Worm (Caenorhabditis elegans) whole organism, young adult: ENCODE results near the gene arx-6.

ENCODE experiments used
- F23B12.7 ChIP-seq: sonication (generic microtip); optimal IDR thresholded peaks from 2 replicates; lab custom pipeline; 2017; ENCODE audit warnings: missing genetic modification characterization, mild to moderate bottlenecking, missing compliant biosample characterization, antibody characterized with exemption, moderate library complexity; ENCODE audit not compliant: insufficient read depth
- F33H1.4 ChIP-seq: fragments of 200-800 bp; sonication (Bioruptor generic); IDR thresholded peaks from 2 replicates; pipeline ENCODE4 v1.3.6; 2022; ENCODE audit warnings: missing genetic modification reagents, missing genetic modification characterization, missing compliant biosample characterization
- F37B4.10 ChIP-seq: fragments of 200-800 bp; sonication (Bioruptor generic); IDR thresholded peaks from 2 replicates; pipeline ENCODE4 v1.3.6; 2022; ENCODE audit warnings: missing genetic modification characterization, missing compliant biosample characterization
- Y53F4B.3 ChIP-seq: fragments of 200-800 bp; sonication (Bioruptor generic); IDR thresholded peaks from 2 replicates; pipeline ENCODE4 v1.3.6; 2022; ENCODE audit warnings: missing genetic modification reagents, missing genetic modification characterization, missing compliant biosample characterization
- Y79H2A.3 ChIP-seq: fragments of 200-800 bp; sonication (Bioruptor generic); conservative IDR thresholded peaks from 2 replicates; pipeline ENCODE4 v1.3.6; 2022; ENCODE audit warnings: missing genetic modification reagents, missing genetic modification characterization, missing compliant biosample characterization
- ZK185.1 ChIP-seq: sonication (generic microtip); optimal IDR thresholded peaks from 2 replicates; lab custom pipeline; 2016; ENCODE audit warnings: mild to moderate bottlenecking, missing genetic modification characterization, missing compliant biosample characterization; ENCODE audit not compliant: poor library complexity, severe bottlenecking
- ama-1 ChIP-seq, 3 experiments: fragments of 150-350 bp in 1 of 3; sonication (generic microtip) in 2 of 3; optimal IDR thresholded peaks; 2 replicates each; lab custom pipeline; 2014 to 2018; ENCODE audit warnings: missing biosample characterization in 2 of 3, missing genetic modification characterization in 2 of 3, missing genetic modification reagents in 2 of 3
- athp-1 ChIP-seq: sonication (generic microtip); optimal IDR thresholded peaks from 2 replicates; lab custom pipeline; 2017; ENCODE audit warnings: mild to moderate bottlenecking, missing genetic modification characterization, missing compliant biosample characterization
- attf-5 ChIP-seq: fragments of 200-800 bp; sonication (Bioruptor generic); optimal IDR thresholded peaks from 2 replicates; lab custom pipeline; 2018; ENCODE audit warnings: mild to moderate bottlenecking, missing genetic modification characterization, missing compliant biosample characterization
- bed-1 ChIP-seq: fragments of 200-800 bp; sonication (Bioruptor generic); IDR thresholded peaks from 2 replicates; pipeline ENCODE4 v1.3.6; 2022; ENCODE audit warnings: missing genetic modification reagents, missing genetic modification characterization, missing compliant biosample characterization
- cebp-1 ChIP-seq, 2 experiments: fragments of 200-800 bp in 1 of 2; sonication (Bioruptor generic) in 1 of 2; sonication (generic microtip) in 1 of 2; IDR thresholded peaks in 1 of 2; optimal IDR thresholded peaks in 1 of 2; 2 replicates each; pipeline versions ENCODE4 v1.3.6 to Lab custom; 2017 to 2022; ENCODE audit warnings: missing compliant biosample characterization in 2 of 2, missing genetic modification characterization in 2 of 2, mild to moderate bottlenecking in 1 of 2, missing genetic modification reagents in 1 of 2, moderate library complexity in 1 of 2
- cebp-2 ChIP-seq: fragments of 200-800 bp; sonication (Bioruptor generic); IDR thresholded peaks from 2 replicates; pipeline ENCODE4 v1.3.6; 2022; ENCODE audit warnings: missing genetic modification characterization, missing compliant biosample characterization
- ceh-27 ChIP-seq: fragments of 200-800 bp; sonication (Bioruptor generic); optimal IDR thresholded peaks from 2 replicates; lab custom pipeline; 2018; ENCODE audit warnings: mild to moderate bottlenecking, missing genetic modification characterization, moderate library complexity, missing compliant biosample characterization
- ceh-40 ChIP-seq: fragments of 200-800 bp; sonication (Bioruptor generic); IDR thresholded peaks from 2 replicates; pipeline ENCODE4 v1.3.6; 2022; ENCODE audit warnings: missing genetic modification characterization, missing compliant biosample characterization
- chd-7 ChIP-seq: sonication (generic microtip); optimal IDR thresholded peaks from 2 replicates; lab custom pipeline; 2016; ENCODE audit warnings: mild to moderate bottlenecking, missing genetic modification characterization, moderate library complexity, missing compliant biosample characterization
- dox-1 ChIP-seq: fragments of 200-800 bp; sonication (Bioruptor generic); IDR thresholded peaks from 2 replicates; pipeline ENCODE4 v1.3.6; 2022; ENCODE audit warnings: missing genetic modification reagents, missing genetic modification characterization, missing compliant biosample characterization
- dpff-1 ChIP-seq: sonication (generic microtip); optimal IDR thresholded peaks from 2 replicates; lab custom pipeline; 2017; ENCODE audit warnings: mild to moderate bottlenecking, missing genetic modification characterization, missing compliant biosample characterization
- dpl-1 ChIP-seq: fragments of 150-350 bp; optimal IDR thresholded peaks from 2 replicates; lab custom pipeline; 2014; ENCODE audit warnings: missing biosample characterization, missing genetic modification reagents, missing genetic modification characterization
- efl-1 ChIP-seq: fragments of 150-350 bp; optimal IDR thresholded peaks from 2 replicates; lab custom pipeline; 2014; ENCODE audit warnings: missing biosample characterization, missing genetic modification reagents, missing genetic modification characterization
- egrh-3 ChIP-seq: fragments of 200-800 bp; sonication (Bioruptor generic); IDR thresholded peaks from 2 replicates; pipeline ENCODE4 v1.3.6; 2022; ENCODE audit warnings: missing genetic modification reagents, missing genetic modification characterization, missing compliant biosample characterization
- ekl-4 ChIP-seq: fragments of 200-800 bp; sonication (Bioruptor generic); IDR thresholded peaks from 2 replicates; pipeline ENCODE4 v1.3.6; 2022; ENCODE audit warnings: missing genetic modification reagents, missing genetic modification characterization, missing compliant biosample characterization
- hlh-12 ChIP-seq: sonication (generic microtip); optimal IDR thresholded peaks from 2 replicates; lab custom pipeline; 2016; ENCODE audit warnings: missing genetic modification characterization, missing compliant biosample characterization
- let-526 ChIP-seq: fragments of 200-800 bp; sonication (Bioruptor generic); IDR thresholded peaks from 2 replicates; pipeline ENCODE4 v1.3.6; 2022; ENCODE audit warnings: missing genetic modification reagents, missing genetic modification characterization, missing compliant biosample characterization
- let-607 ChIP-seq, 2 experiments: fragments of 200-800 bp in 1 of 2; sonication (Bioruptor generic) in 1 of 2; sonication (generic microtip) in 1 of 2; optimal IDR thresholded peaks; 2 replicates each; lab custom pipeline; 2016 to 2018; ENCODE audit warnings: mild to moderate bottlenecking in 2 of 2, missing compliant biosample characterization in 2 of 2, missing genetic modification characterization in 2 of 2, moderate library complexity in 2 of 2, missing genotype in 1 of 2
- lin-35 ChIP-seq, 3 experiments: fragments of 150-350 bp in 2 of 3; sonication (generic microtip) in 1 of 3; optimal IDR thresholded peaks; 2 replicates each; lab custom pipeline; 2014 to 2018; ENCODE audit warnings: missing biosample characterization in 3 of 3, missing genetic modification characterization in 3 of 3, missing genetic modification reagents in 3 of 3
- lin-40 ChIP-seq: sonication (generic microtip); optimal IDR thresholded peaks from 2 replicates; lab custom pipeline; 2016; ENCODE audit warnings: missing genetic modification characterization, mild to moderate bottlenecking, missing compliant biosample characterization, missing genotype, missing genetic modification reagents
- lin-54 ChIP-seq: fragments of 200-800 bp; sonication (Bioruptor generic); optimal IDR thresholded peaks from 2 replicates; lab custom pipeline; 2018; ENCODE audit warnings: mild to moderate bottlenecking, missing genetic modification characterization, missing compliant biosample characterization
- lsl-1 ChIP-seq: fragments of 200-800 bp; sonication (Bioruptor generic); optimal IDR thresholded peaks from 2 replicates; lab custom pipeline; 2018; ENCODE audit warnings: mild to moderate bottlenecking, missing genetic modification characterization, moderate library complexity, missing compliant biosample characterization
- madf-3 ChIP-seq: fragments of 200-800 bp; sonication (Bioruptor generic); IDR thresholded peaks from 2 replicates; pipeline ENCODE4 v1.3.6; 2022; ENCODE audit warnings: missing genetic modification reagents, missing genetic modification characterization, missing compliant biosample characterization
- madf-8 ChIP-seq: fragments of 200-800 bp; sonication (Bioruptor generic); conservative IDR thresholded peaks from 2 replicates; pipeline ENCODE4 v1.3.6; 2022; ENCODE audit warnings: missing genetic modification reagents, missing genetic modification characterization, missing compliant biosample characterization
- mes-4 ChIP-seq: sonication (generic microtip); optimal IDR thresholded peaks from 2 replicates; lab custom pipeline; 2016; ENCODE audit warnings: missing genotype, missing genetic modification characterization, missing compliant biosample characterization
- nfyb-1 ChIP-seq: fragments of 200-800 bp; sonication (Bioruptor generic); IDR thresholded peaks from 2 replicates; pipeline ENCODE4 v1.3.6; 2022; ENCODE audit warnings: missing genetic modification reagents, missing genetic modification characterization, missing compliant biosample characterization
- nhr-120 ChIP-seq: fragments of 200-800 bp; sonication (Bioruptor generic); IDR thresholded peaks from 2 replicates; pipeline ENCODE4 v1.3.6; 2022; ENCODE audit warnings: missing genetic modification characterization, missing compliant biosample characterization
- nhr-27 ChIP-seq: fragments of 200-800 bp; sonication (Bioruptor generic); optimal IDR thresholded peaks from 2 replicates; lab custom pipeline; 2018; ENCODE audit warnings: mild to moderate bottlenecking, missing genetic modification characterization, moderate library complexity, missing compliant biosample characterization
- rcor-1 ChIP-seq: fragments of 200-800 bp; sonication (Bioruptor generic); IDR thresholded peaks from 2 replicates; pipeline ENCODE4 v1.3.6; 2022; ENCODE audit warnings: missing genetic modification reagents, missing genetic modification characterization, missing compliant biosample characterization
- rec-8 ChIP-seq, 2 experiments: sonication (generic microtip); optimal IDR thresholded peaks; 2 replicates each; lab custom pipeline; 2016; ENCODE audit warnings: mild to moderate bottlenecking in 2 of 2, missing genetic modification characterization in 2 of 2, missing genetic modification reagents in 2 of 2, missing genotype in 2 of 2, missing biosample characterization in 1 of 2, missing compliant biosample characterization in 1 of 2, moderate library complexity in 1 of 2
- rpc-1 ChIP-seq, 2 experiments: fragments of 150-350 bp in 1 of 2; sonication (generic microtip) in 1 of 2; optimal IDR thresholded peaks; 2 replicates each; lab custom pipeline; 2014 to 2018; ENCODE audit warnings: missing biosample characterization in 1 of 2, missing genetic modification characterization in 1 of 2, missing genetic modification reagents in 1 of 2, missing genotype in 1 of 2
- sptf-2 ChIP-seq: fragments of 200-800 bp; sonication (Bioruptor generic); optimal IDR thresholded peaks from 2 replicates; lab custom pipeline; 2018; ENCODE audit warnings: mild to moderate bottlenecking, missing genetic modification characterization, missing compliant biosample characterization
- tbp1 ChIP-seq: fragments of 200-800 bp; sonication (Bioruptor generic); optimal IDR thresholded peaks from 2 replicates; lab custom pipeline; 2018; ENCODE audit warnings: mild to moderate bottlenecking, missing genetic modification characterization, missing compliant biosample characterization
- tbx-9 ChIP-seq: sonication (generic microtip); optimal IDR thresholded peaks from 2 replicates; lab custom pipeline; 2016; ENCODE audit warnings: borderline replicate concordance, missing genetic modification characterization, inconsistent platforms, missing compliant biosample characterization
- unc-130 ChIP-seq: sonication (generic microtip); optimal IDR thresholded peaks from 2 replicates; lab custom pipeline; 2016; ENCODE audit warnings: missing genetic modification reagents, missing genetic modification characterization, missing compliant biosample characterization
- ztf-18 ChIP-seq: sonication (generic microtip); optimal IDR thresholded peaks from 2 replicates; lab custom pipeline; 2016; ENCODE audit warnings: missing genotype, mild to moderate bottlenecking, missing genetic modification characterization, missing compliant biosample characterization

Gene arx-6

ce11 chrIII:4909938-4910337 lies 31.5 kb downstream of the arx-6 start, which contains the start of gene F26F4.12:
Gene F26F4.12, minus strand, starts transcription at chrIII:4910038.
- no peak for TF ChIP-seq mes-4 (tag; lab: Kevin White, UChicago)
- TF ChIP-seq dpff-1 (tag; lab: Kevin White, UChicago), result no peak
- no peak for TF ChIP-seq F33H1.4 (GFP tag; lab: Robert Waterston, UW)
- TF ChIP-seq Y79H2A.3 (GFP tag; lab: Robert Waterston, UW), result no peak

ce11 chrIII:4910956-4911355 lies 32.5 kb downstream of the arx-6 start, which contains the start of gene F26F4.2:
Gene F26F4.2, plus strand, starts transcription at chrIII:4911256.
- no peak for TF ChIP-seq lsl-1 (GFP tag; lab: Kevin White, UChicago)
- TF ChIP-seq F37B4.10 (GFP tag; lab: Robert Waterston, UW), result no peak
- TF ChIP-seq ztf-18 (tag; lab: Kevin White, UChicago), result no peak
- no peak for TF ChIP-seq chd-7 (tag; lab: Kevin White, UChicago)
- TF ChIP-seq nhr-27 (tag; lab: Kevin White, UChicago), result no peak
- no peak for TF ChIP-seq athp-1 (tag; lab: Kevin White, UChicago)
- TF ChIP-seq cebp-2 (GFP tag; lab: Robert Waterston, UW), result no peak
- TF ChIP-seq let-607 (tag; optimal IDR thresholded peaks at IDR 0.05; lab: Kevin White, UChicago), result no peak
- no peak for TF ChIP-seq nhr-120 (GFP tag; lab: Robert Waterston, UW)
- no peak for TF ChIP-seq let-526 (GFP tag; lab: Robert Waterston, UW)

ce11 chrIII:4912317-4912716 lies 33.9 kb downstream of the arx-6 start, which contains the start of the genes F26F4.9 and cee-1:
Gene F26F4.9, minus strand, starts transcription at chrIII:4912521.
Gene cee-1, plus strand, starts transcription at chrIII:4912699.
- TF ChIP-seq lin-35 (GFP tag; optimal IDR thresholded peaks at IDR 0.05; lab: Kevin White, UChicago), result peak in 1 of 3 experiments; percentile 63
- no peak for TF ChIP-seq cebp-1 (GFP tag; IDR thresholded peaks at IDR 0.05; lab: Robert Waterston, UW)
- peak; percentile 24 for TF ChIP-seq cebp-1 (tag; optimal IDR thresholded peaks at IDR 0.05; lab: Kevin White, UChicago)
- TF ChIP-seq dox-1 (GFP tag; lab: Robert Waterston, UW), result peak; percentile 54; the same call in 1 of the 2 replicates
- TF ChIP-seq unc-130, result peak; percentile 53
- TF ChIP-seq rpc-1 (optimal IDR thresholded peaks at IDR 0.05; lab: Kevin White, UChicago), result no peak
- no peak for TF ChIP-seq rpc-1 (tag; optimal IDR thresholded peaks at IDR 0.05; lab: Kevin White, UChicago)
- TF ChIP-seq dpl-1 (GFP tag; lab: Kevin White, UChicago), result no peak
- TF ChIP-seq F23B12.7 (tag; lab: Kevin White, UChicago), result no peak
- no peak for TF ChIP-seq ama-1 (optimal IDR thresholded peaks at IDR 0.05; lab: Kevin White, UChicago)
- no peak for TF ChIP-seq ama-1 (GFP tag; optimal IDR thresholded peaks at IDR 0.05; lab: Kevin White, UChicago)
- no peak for TF ChIP-seq tbp1
- TF ChIP-seq lin-54, result peak; percentile 3
- TF ChIP-seq ceh-40 (GFP tag; lab: Robert Waterston, UW), result 0 out of 2 replicates have a peak, but pooled peaks have one; percentile 10
- no peak for TF ChIP-seq madf-3 (GFP tag; lab: Robert Waterston, UW)
- TF ChIP-seq nhr-27 (tag; lab: Kevin White, UChicago), result no peak
- peak; percentile 61 for TF ChIP-seq ceh-27 (GFP tag; lab: Kevin White, UChicago)
- TF ChIP-seq attf-5 (GFP tag; lab: Kevin White, UChicago), result no peak
- TF ChIP-seq bed-1 (GFP tag; lab: Robert Waterston, UW), result no peak
- TF ChIP-seq rcor-1 (GFP tag; lab: Robert Waterston, UW), result 0 out of 2 replicates have a peak, but pooled peaks have one; percentile 15
- no peak for TF ChIP-seq hlh-12 (tag; lab: Kevin White, UChicago)
- TF ChIP-seq lsl-1 (GFP tag; lab: Kevin White, UChicago), result peak; percentile 34
- peak in 1 of 2 experiments; percentile 53 for TF ChIP-seq rec-8 (tag; optimal IDR thresholded peaks at IDR 0.05; lab: Kevin White, UChicago)
- TF ChIP-seq egrh-3 (GFP tag; lab: Robert Waterston, UW), result no peak
- no peak for TF ChIP-seq sptf-2 (GFP tag; lab: Kevin White, UChicago)
- TF ChIP-seq nfyb-1 (GFP tag; lab: Robert Waterston, UW), result no peak
- TF ChIP-seq tbx-9 (tag; lab: Kevin White, UChicago), result no peak
- no peak for TF ChIP-seq ekl-4 (GFP tag; lab: Robert Waterston, UW)
- TF ChIP-seq madf-8 (GFP tag; lab: Robert Waterston, UW), result peak; percentile 36; the same call in 1 of the 2 replicates
- peak; percentile 5 for TF ChIP-seq lin-40 (tag; lab: Kevin White, UChicago)
- TF ChIP-seq Y53F4B.3 (GFP tag; lab: Robert Waterston, UW), result no peak
- TF ChIP-seq ZK185.1, result peak; percentile 76
- no peak for TF ChIP-seq efl-1 (GFP tag; lab: Kevin White, UChicago)
